In genomic region chrX:8019665-8020064, ce11 we compare ENCODE assay signal across 2 worm cellular contexts.
A peak's percentile ranks its signal among the peaks of the same experiment; 100 is the strongest.
TF ChIP-seq lines count a peak whose summit lies in the region.

No protein-coding gene starts in this region.

TF ChIP-seq in whole organism, L1 larva, 84 proteins besides CTCF, POLR2A, EP300 and RAD21 (continued from another document):
- TF ChIP-seq snpc-4 (tag; optimal IDR thresholded peaks at IDR 0.05; lab: Kevin White, UChicago) = peak; percentile 11
- TF ChIP-seq nhr-28 (tag; optimal IDR thresholded peaks at IDR 0.05; lab: Kevin White, UChicago) = no peak
- peak in 2 of 6 experiments; percentile 35 to 49 for TF ChIP-seq elt-3 (tag; optimal IDR thresholded peaks at IDR 0.05; lab: Kevin White, UChicago)
- TF ChIP-seq ces-1 (GFP tag; optimal IDR thresholded peaks at IDR 0.05; lab: Kevin White, UChicago) = no peak
- peak; percentile 48 to 84 (median 58) for TF ChIP-seq ceh-82 (tag; optimal IDR thresholded peaks at IDR 0.05; lab: Kevin White, UChicago)
- TF ChIP-seq irx-1 (tag; optimal IDR thresholded peaks at IDR 0.05; lab: Kevin White, UChicago) = peak; percentile 65

TF ChIP-seq in whole organism, young adult, 124 proteins besides CTCF, POLR2A, EP300 and RAD21 (continued from another document):
- TF ChIP-seq F23B12.7 (tag; optimal IDR thresholded peaks at IDR 0.05; lab: Kevin White, UChicago; ENCODE audit: insufficient read depth) = peak; percentile 24
- TF ChIP-seq lin-54 (GFP tag; optimal IDR thresholded peaks at IDR 0.05; lab: Kevin White, UChicago) = peak; percentile 61
- TF ChIP-seq lin-26 (GFP tag; IDR thresholded peaks at IDR 0.05; lab: Robert Waterston, UW) = no peak
- TF ChIP-seq ets-4 (GFP tag; optimal IDR thresholded peaks at IDR 0.05; lab: Kevin White, UChicago) = peak; percentile 37
- TF ChIP-seq ztf-28 (GFP tag; IDR thresholded peaks at IDR 0.05; lab: Robert Waterston, UW) = no peak
- no peak for TF ChIP-seq snpc-1.1 (tag; optimal IDR thresholded peaks at IDR 0.05; lab: Kevin White, UChicago; ENCODE audit: insufficient read depth)
- TF ChIP-seq B0035.1 (tag; optimal IDR thresholded peaks at IDR 0.05; lab: Kevin White, UChicago) = no peak
- TF ChIP-seq pbrm-1 (GFP tag; IDR thresholded peaks at IDR 0.05; lab: Robert Waterston, UW) = peak; percentile 80
- no peak for TF ChIP-seq nhr-120 (GFP tag; IDR thresholded peaks at IDR 0.05; lab: Robert Waterston, UW)
- TF ChIP-seq Y95B8A.8 (GFP tag; IDR thresholded peaks at IDR 0.05; lab: Robert Waterston, UW) = peak; percentile 77; the same call in 1 of the 2 replicates
